Fruit fly (Drosophila melanogaster) whole organism, embryonic: Measurements from ENCODE around the gene CG3457.

Experiments used
- Antp ChIP-seq: fragments of 200-800 bp; sonication (Bioruptor generic); optimal IDR thresholded peaks from 3 replicates; lab custom pipeline; 2016; ENCODE audit warnings: missing biosample characterization, missing genetic modification characterization
- Bdp1 ChIP-seq: fragments of 200-800 bp; sonication (Bioruptor generic); optimal IDR thresholded peaks from 3 replicates; lab custom pipeline; 2016; ENCODE audit warnings: missing biosample characterization, missing genetic modification characterization
- Bgb ChIP-seq: fragments of 200-800 bp; sonication (Bioruptor generic); IDR thresholded peaks from 2 replicates; pipeline ENCODE4 v1.3.6; 2022; ENCODE audit warnings: missing biosample characterization, missing genetic modification characterization; ENCODE audit not compliant: partially characterized antibody
- CG10209 ChIP-seq: fragments of 200-800 bp; sonication (Bioruptor generic); optimal IDR thresholded peaks from 3 replicates; lab custom pipeline; 2017; ENCODE audit warnings: missing biosample characterization, mild to moderate bottlenecking, missing genetic modification characterization, missing genetic modification reagents
- CG10431 ChIP-seq: fragments of 200-800 bp; sonication (Bioruptor generic); optimal IDR thresholded peaks from 3 replicates; lab custom pipeline; 2018; ENCODE audit warnings: missing biosample characterization, mild to moderate bottlenecking, missing genetic modification characterization
- CG12769 ChIP-seq: fragments of 200-800 bp; sonication (Bioruptor generic); optimal IDR thresholded peaks from 2 replicates; lab custom pipeline; 2019; ENCODE audit warnings: missing biosample characterization, mild to moderate bottlenecking, missing genetic modification characterization, moderate library complexity
- CG15601 ChIP-seq: fragments of 200-800 bp; sonication (Bioruptor generic); optimal IDR thresholded peaks from 3 replicates; lab custom pipeline; 2019; ENCODE audit warnings: missing biosample characterization, mild to moderate bottlenecking, missing genetic modification characterization, moderate library complexity
- CG1603 ChIP-seq: fragments of 200-800 bp; sonication (Bioruptor generic); optimal IDR thresholded peaks from 2 replicates; lab custom pipeline; 2019; ENCODE audit warnings: missing biosample characterization, mild to moderate bottlenecking, missing genetic modification characterization, moderate library complexity
- CG2120 ChIP-seq: fragments of 200-800 bp; sonication (Bioruptor generic); optimal IDR thresholded peaks from 3 replicates; lab custom pipeline; 2016; ENCODE audit warnings: missing biosample characterization, missing genetic modification characterization
- CG2678 ChIP-seq: fragments of 200-800 bp; sonication (Bioruptor generic); optimal IDR thresholded peaks from 3 replicates; lab custom pipeline; 2019; ENCODE audit warnings: missing biosample characterization, mild to moderate bottlenecking, missing genetic modification characterization, moderate library complexity
- CG2712 ChIP-seq: fragments of 200-800 bp; optimal IDR thresholded peaks from 3 replicates; lab custom pipeline; 2019; ENCODE audit warnings: missing biosample characterization, mild to moderate bottlenecking, missing genetic modification characterization, moderate library complexity
- CG3163 ChIP-seq: fragments of 200-800 bp; sonication (Bioruptor generic); optimal IDR thresholded peaks from 3 replicates; lab custom pipeline; 2016; ENCODE audit warnings: missing biosample characterization, missing genetic modification characterization
- CG32767 ChIP-seq: fragments of 200-800 bp; sonication (Bioruptor generic); IDR thresholded peaks from 2 replicates; pipeline ENCODE4 v1.3.6; 2022; ENCODE audit warnings: missing biosample characterization, missing genetic modification characterization
- CG3838 ChIP-seq: fragments of 200-800 bp; sonication (Bioruptor generic); optimal IDR thresholded peaks from 3 replicates; lab custom pipeline; 2016; ENCODE audit warnings: missing biosample characterization, missing genetic modification characterization
- CG4360 ChIP-seq: fragments of 200-800 bp; sonication (Bioruptor generic); IDR thresholded peaks from 2 replicates; pipeline ENCODE4 v1.3.6; 2022; ENCODE audit warnings: missing biosample characterization, missing genetic modification characterization
- CG5245 ChIP-seq: fragments of 200-800 bp; sonication (Bioruptor generic); optimal IDR thresholded peaks from 3 replicates; lab custom pipeline; 2016; ENCODE audit warnings: missing biosample characterization, missing genetic modification characterization
- CG5953 ChIP-seq: fragments of 200-800 bp; sonication (Bioruptor generic); IDR thresholded peaks from 2 replicates; pipeline ENCODE4 v1.3.6; 2022; ENCODE audit warnings: missing biosample characterization, missing genetic modification characterization
- CG6791 ChIP-seq: fragments of 200-800 bp; sonication (Bioruptor generic); IDR thresholded peaks from 3 replicates; pipeline ENCODE4 v1.3.6; 2022; ENCODE audit warnings: missing biosample characterization, missing genetic modification characterization; ENCODE audit not compliant: partially characterized antibody
- CG8388 ChIP-seq: fragments of 200-800 bp; sonication (Bioruptor generic); optimal IDR thresholded peaks from 2 replicates; lab custom pipeline; 2019; ENCODE audit warnings: missing biosample characterization, mild to moderate bottlenecking, missing genetic modification characterization, moderate library complexity
- CG9876 ChIP-seq: fragments of 200-800 bp; sonication (Bioruptor generic); optimal IDR thresholded peaks from 2 replicates; lab custom pipeline; 2016; ENCODE audit warnings: missing biosample characterization, missing genetic modification characterization
- D ChIP-seq, 2 experiments: fragments of 200-800 bp in 1 of 2; fragments of >200 bp in 1 of 2; sonication (Bioruptor generic) in 1 of 2; optimal IDR thresholded peaks; 2 replicates in 1 of 2; 3 replicates in 1 of 2; lab custom pipeline; 2017; ENCODE audit warnings: mild to moderate bottlenecking in 1 of 2, missing biosample characterization in 1 of 2, missing genetic modification characterization in 1 of 2, missing genetic modification reagents in 1 of 2
- ERR ChIP-seq: fragments of 200-800 bp; sonication (Bioruptor generic); optimal IDR thresholded peaks from 2 replicates; lab custom pipeline; 2016; ENCODE audit warnings: missing biosample characterization, missing genetic modification characterization
- Elba2 ChIP-seq: fragments of 200-800 bp; sonication (Bioruptor generic); optimal IDR thresholded peaks from 3 replicates; lab custom pipeline; 2016; ENCODE audit warnings: missing biosample characterization, missing genetic modification characterization
- Jarid2 ChIP-seq: fragments of 200-800 bp; sonication (Bioruptor generic); optimal IDR thresholded peaks from 3 replicates; lab custom pipeline; 2017; ENCODE audit warnings: mild to moderate bottlenecking, missing biosample characterization, missing genetic modification reagents, missing genetic modification characterization
- Mad ChIP-seq: fragments of 200-800 bp; sonication (Bioruptor generic); optimal IDR thresholded peaks from 2 replicates; lab custom pipeline; 2016; ENCODE audit warnings: missing biosample characterization, missing genetic modification characterization
- Opbp ChIP-seq: fragments of 200-800 bp; sonication (Bioruptor generic); IDR thresholded peaks from 3 replicates; pipeline ENCODE4 v1.3.6; 2022; ENCODE audit warnings: missing biosample characterization, missing genetic modification characterization; ENCODE audit not compliant: partially characterized antibody
- Pdp1 ChIP-seq, 2 experiments: fragments of 200-800 bp; sonication (Bioruptor generic); optimal IDR thresholded peaks; 3 replicates each; lab custom pipeline; 2016; ENCODE audit warnings: missing biosample characterization in 2 of 2, missing genetic modification characterization in 2 of 2, mild to moderate bottlenecking in 1 of 2, moderate library complexity in 1 of 2
- Sin3A ChIP-seq: fragments of >200 bp; optimal IDR thresholded peaks from 2 replicates; lab custom pipeline; 2018
- Six4 ChIP-seq: fragments of 200-800 bp; sonication (Bioruptor generic); optimal IDR thresholded peaks from 2 replicates; lab custom pipeline; 2016; ENCODE audit warnings: missing biosample characterization, missing genetic modification characterization
- YL-1 ChIP-seq: fragments of 200-800 bp; sonication (Bioruptor generic); optimal IDR thresholded peaks from 3 replicates; lab custom pipeline; 2017; ENCODE audit warnings: missing biosample characterization, mild to moderate bottlenecking, missing genetic modification characterization
- ase ChIP-seq: fragments of 200-800 bp; sonication (Bioruptor generic); IDR thresholded peaks from 3 replicates; pipeline ENCODE4 v1.3.6; 2022; ENCODE audit warnings: missing biosample characterization, missing genetic modification characterization
- ash1 ChIP-seq: fragments of 200-800 bp; sonication (Bioruptor generic); optimal IDR thresholded peaks from 2 replicates; lab custom pipeline; 2018; ENCODE audit warnings: missing biosample characterization, mild to moderate bottlenecking, missing genetic modification characterization
- chm ChIP-seq: fragments of 200-800 bp; sonication (Bioruptor generic); IDR thresholded peaks from 2 replicates; pipeline ENCODE4 v1.3.6; 2022; ENCODE audit warnings: missing biosample characterization, missing genetic modification characterization
- croc ChIP-seq: fragments of 200-800 bp; sonication (Bioruptor generic); conservative IDR thresholded peaks from 3 replicates; pipeline ENCODE4 v1.3.6; 2022; ENCODE audit warnings: missing biosample characterization, missing genetic modification characterization
- da ChIP-seq: fragments of 200-800 bp; sonication (Bioruptor generic); optimal IDR thresholded peaks from 2 replicates; lab custom pipeline; 2016; ENCODE audit warnings: missing biosample characterization, missing genetic modification characterization
- exex ChIP-seq: fragments of 200-800 bp; sonication (Bioruptor generic); optimal IDR thresholded peaks from 4 replicates; lab custom pipeline; 2018; ENCODE audit warnings: missing biosample characterization, mild to moderate bottlenecking, missing genetic modification characterization, moderate library complexity
- fu2 ChIP-seq: fragments of 200-800 bp; sonication (Bioruptor generic); optimal IDR thresholded peaks from 2 replicates; lab custom pipeline; 2016; ENCODE audit warnings: missing biosample characterization, missing genetic modification characterization
- gsb ChIP-seq: fragments of 200-800 bp; sonication (Bioruptor generic); IDR thresholded peaks from 2 replicates; pipeline ENCODE4 v1.3.6; 2022; ENCODE audit warnings: missing biosample characterization, missing genetic modification characterization
- hkb ChIP-seq, 2 experiments: fragments of 200-800 bp in 1 of 2; fragments of >200 bp in 1 of 2; sonication (Bioruptor generic) in 1 of 2; IDR thresholded peaks in 1 of 2; optimal IDR thresholded peaks in 1 of 2; 2 replicates each; pipeline versions ENCODE4 v1.3.6 to Lab custom; 2017 to 2022; ENCODE audit warnings: missing biosample characterization in 1 of 2, missing genetic modification characterization in 1 of 2
- jing ChIP-seq: fragments of 200-800 bp; sonication (Bioruptor generic); optimal IDR thresholded peaks from 2 replicates; lab custom pipeline; 2018; ENCODE audit warnings: missing biosample characterization, mild to moderate bottlenecking, missing genetic modification characterization
- kah ChIP-seq: fragments of 200-800 bp; sonication (Bioruptor generic); optimal IDR thresholded peaks from 2 replicates; lab custom pipeline; 2018; ENCODE audit warnings: missing biosample characterization, mild to moderate bottlenecking, missing genetic modification characterization
- lov ChIP-seq, 2 experiments: fragments of 200-800 bp in 1 of 2; fragments of >200 bp in 1 of 2; sonication (Bioruptor generic) in 1 of 2; IDR thresholded peaks in 1 of 2; optimal IDR thresholded peaks in 1 of 2; 2 replicates in 1 of 2; 3 replicates in 1 of 2; pipeline versions ENCODE4 v1.3.6 to Lab custom; 2017 to 2022; ENCODE audit warnings: missing biosample characterization in 1 of 2, missing genetic modification characterization in 1 of 2
- sc ChIP-seq, 3 experiments: fragments of >200 bp in 2 of 3; fragments of 200-800 bp in 1 of 3; sonication (Bioruptor generic) in 1 of 3; optimal IDR thresholded peaks; 2 replicates in 2 of 3; 3 replicates in 1 of 3; lab custom pipeline; 2017; ENCODE audit warnings: mild to moderate bottlenecking in 1 of 3, missing biosample characterization in 1 of 3, missing genetic modification characterization in 1 of 3, missing genetic modification reagents in 1 of 3
- sd ChIP-seq: fragments of 200-800 bp; sonication (Bioruptor generic); optimal IDR thresholded peaks from 3 replicates; lab custom pipeline; 2018; ENCODE audit warnings: missing biosample characterization, mild to moderate bottlenecking, missing genetic modification characterization, moderate library complexity
- slbo ChIP-seq: fragments of 200-800 bp; sonication (Bioruptor generic); IDR thresholded peaks from 2 replicates; pipeline ENCODE4 v1.3.6; 2022; ENCODE audit warnings: missing biosample characterization, missing genetic modification characterization
- wek ChIP-seq: fragments of 200-800 bp; sonication (Bioruptor generic); optimal IDR thresholded peaks from 3 replicates; lab custom pipeline; 2018; ENCODE audit warnings: missing biosample characterization, mild to moderate bottlenecking, missing genetic modification characterization, moderate library complexity
- zf30C ChIP-seq: fragments of 200-800 bp; sonication (Bioruptor generic); optimal IDR thresholded peaks from 3 replicates; lab custom pipeline; 2018; ENCODE audit warnings: missing biosample characterization, mild to moderate bottlenecking, missing genetic modification characterization

Gene CG3457

DNA sequence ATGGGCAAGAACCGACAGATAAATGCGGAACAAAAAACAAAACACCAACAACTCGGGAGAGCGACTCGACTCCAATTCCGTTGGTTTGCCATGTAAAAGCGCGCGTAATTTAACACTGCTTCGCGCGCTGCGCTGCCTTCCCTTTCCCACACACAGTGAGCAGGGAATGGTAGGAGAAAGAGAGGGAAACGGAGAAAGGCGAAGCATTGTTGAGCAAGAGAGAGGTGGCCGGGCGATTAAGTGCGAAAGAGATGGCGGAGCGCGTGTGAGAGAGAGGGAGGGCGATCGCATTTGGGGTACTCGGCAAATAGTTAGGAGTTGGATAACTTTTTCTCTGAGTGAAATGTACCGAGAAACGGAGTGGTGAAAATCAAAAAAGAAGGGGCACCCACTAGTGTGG is 31.8 kb upstream of the CG3457 start (continued):
- TF ChIP-seq CG1603 (tag; lab: Kevin White, UChicago) (peak; percentile 20), CG5245 (GFP tag; lab: Kevin White, UChicago) (no peak), ase (GFP tag; lab: Robert Waterston, UW) (no peak), Sin3A (lab: Kevin White, UChicago) (no peak), YL-1 (peak; percentile 32), CG2712 (tag; lab: Kevin White, UChicago) (peak; percentile 30), Antp (GFP tag; lab: Kevin White, UChicago) (no peak), Bgb (GFP tag; lab: Robert Waterston, UW) (peak; percentile 37; the same call in 1 of the 2 replicates), CG5953 (GFP tag; lab: Robert Waterston, UW) (no peak), CG12769 (tag; lab: Kevin White, UChicago) (peak; percentile 93), sc (optimal IDR thresholded peaks at IDR 0.05; lab: Kevin White, UChicago) (no peak), sc (GFP tag; optimal IDR thresholded peaks at IDR 0.05; lab: Kevin White, UChicago) (no peak), CG3163 (GFP tag; lab: Kevin White, UChicago) (peak; percentile 46), Mad (GFP tag; lab: Kevin White, UChicago) (no peak), CG8388 (no peak), Opbp (0 out of 3 replicates have a peak, but pooled peaks have one; percentile 42), kah (no peak), slbo (GFP tag; lab: Robert Waterston, UW) (peak; percentile 41), zf30C (GFP tag; lab: Kevin White, UChicago) (peak; percentile 60), wek (GFP tag; lab: Kevin White, UChicago) (peak; percentile 100), exex (tag; lab: Kevin White, UChicago) (peak; percentile 9), CG9876 (GFP tag; lab: Kevin White, UChicago) (no peak), Elba2 (peak; percentile 28)

dm6 chrX:2157929-2158610 is 29.6 kb upstream of the CG3457 start:
- TF ChIP-seq lov (optimal IDR thresholded peaks at IDR 0.05; lab: Kevin White, UChicago) (no peak), lov (GFP tag; IDR thresholded peaks at IDR 0.05; lab: Robert Waterston, UW) (no peak), CG15601 (tag; lab: Kevin White, UChicago) (no peak), CG9876 (GFP tag; lab: Kevin White, UChicago) (no peak), Six4 (GFP tag; lab: Kevin White, UChicago) (no peak), croc (no peak), Antp (GFP tag; lab: Kevin White, UChicago) (no peak), Jarid2 (GFP tag; lab: Kevin White, UChicago) (no peak), CG10431 (no peak), Bdp1 (GFP tag; lab: Kevin White, UChicago) (no peak), D (optimal IDR thresholded peaks at IDR 0.05; lab: Kevin White, UChicago) (no peak), D (GFP tag; optimal IDR thresholded peaks at IDR 0.05; lab: Kevin White, UChicago) (no peak), da (GFP tag; lab: Kevin White, UChicago) (no peak), CG2120 (GFP tag; lab: Kevin White, UChicago) (no peak), fu2 (GFP tag; lab: Kevin White, UChicago) (no peak), Sin3A (lab: Kevin White, UChicago) (no peak), jing (GFP tag; lab: Kevin White, UChicago) (no peak), ERR (GFP tag; lab: Kevin White, UChicago) (no peak), CG10209 (no peak), CG4360 (peak; percentile 41), CG32767 (no peak), CG6791 (GFP tag; lab: Robert Waterston, UW) (no peak), hkb (optimal IDR thresholded peaks at IDR 0.05; lab: Kevin White, UChicago) (peak; percentile 50), hkb (GFP tag; IDR thresholded peaks at IDR 0.05; lab: Robert Waterston, UW) (no peak), sd (tag; lab: Kevin White, UChicago) (peak; percentile 77), ash1 (GFP tag; lab: Kevin White, UChicago) (no peak), gsb (no peak), CG2678 (tag; lab: Kevin White, UChicago) (no peak), chm (GFP tag; lab: Robert Waterston, UW) (no peak), Pdp1 (GFP tag; optimal IDR thresholded peaks at IDR 0.05; lab: Kevin White, UChicago) (no peak), CG3838 (GFP tag; lab: Kevin White, UChicago) (no peak)
